Fruit fly (Drosophila melanogaster): ENCODE measurements around the gene Gs2.

Gs2 gene

dm6 chrX:11422532-11422931 is at the start of gene Gs2:
Gs2 (plus strand) TSS chrX:11422832.
- TF ChIP-seq EcR (GFP tag; optimal IDR thresholded peaks at IDR 0.05) (no peak), usp (GFP tag; optimal IDR thresholded peaks at IDR 0.05) (no peak), pan (optimal IDR thresholded peaks at IDR 0.05) (no peak), psq (optimal IDR thresholded peaks at IDR 0.05) (no peak), CG8478 (optimal IDR thresholded peaks at IDR 0.05) (no peak), Dll (optimal IDR thresholded peaks at IDR 0.05) (no peak)

dm6 chrX:11374320-11374719 is 48.3 kb upstream of the Gs2 start:
- TF ChIP-seq Dll (optimal IDR thresholded peaks at IDR 0.05), result no peak
- no peak for TF ChIP-seq usp (GFP tag; optimal IDR thresholded peaks at IDR 0.05)
- TF ChIP-seq EcR (GFP tag; optimal IDR thresholded peaks at IDR 0.05), result no peak
- no peak for TF ChIP-seq psq (optimal IDR thresholded peaks at IDR 0.05)

dm6 chrX:11378388-11378787 is 44.2 kb upstream of the Gs2 start:
- no peak for TF ChIP-seq CG8478 (optimal IDR thresholded peaks at IDR 0.05)
- no peak for TF ChIP-seq Dll (optimal IDR thresholded peaks at IDR 0.05)
- no peak for TF ChIP-seq pan (optimal IDR thresholded peaks at IDR 0.05)
- TF ChIP-seq psq (optimal IDR thresholded peaks at IDR 0.05), result no peak
- TF ChIP-seq usp (GFP tag; optimal IDR thresholded peaks at IDR 0.05), result no peak
- TF ChIP-seq EcR (GFP tag; optimal IDR thresholded peaks at IDR 0.05), result no peak

dm6 chrX:11379139-11379538 is 43.5 kb upstream of the Gs2 start:
- TF ChIP-seq Dll (optimal IDR thresholded peaks at IDR 0.05), result no peak

dm6 chrX:11379747-11380146 is 42.9 kb upstream of the Gs2 start:
- TF ChIP-seq psq (optimal IDR thresholded peaks at IDR 0.05), result no peak
- TF ChIP-seq CG8478 (optimal IDR thresholded peaks at IDR 0.05), result no peak

dm6 chrX:11382588-11382987 is 40.0 kb upstream of the Gs2 start:
- TF ChIP-seq usp (GFP tag; optimal IDR thresholded peaks at IDR 0.05) (no peak), EcR (GFP tag; optimal IDR thresholded peaks at IDR 0.05) (no peak), Dll (optimal IDR thresholded peaks at IDR 0.05) (no peak), pan (optimal IDR thresholded peaks at IDR 0.05) (no peak), CG8478 (optimal IDR thresholded peaks at IDR 0.05) (no peak), psq (optimal IDR thresholded peaks at IDR 0.05) (no peak)

- TF ChIP-seq usp (GFP tag; optimal IDR thresholded peaks at IDR 0.05) (no peak), EcR (GFP tag; optimal IDR thresholded peaks at IDR 0.05) (no peak), Dll (optimal IDR thresholded peaks at IDR 0.05) (no peak), pan (optimal IDR thresholded peaks at IDR 0.05) (no peak), psq (optimal IDR thresholded peaks at IDR 0.05) (no peak), CG8478 (optimal IDR thresholded peaks at IDR 0.05) (no peak)
Measured at dm6 chrX:11383530-11383929, 39.1 kb upstream of the Gs2 start.

- TF ChIP-seq pan (optimal IDR thresholded peaks at IDR 0.05), result no peak
- no peak for TF ChIP-seq CG8478 (optimal IDR thresholded peaks at IDR 0.05)
- no peak for TF ChIP-seq psq (optimal IDR thresholded peaks at IDR 0.05)
- no peak for TF ChIP-seq Dll (optimal IDR thresholded peaks at IDR 0.05)
- no peak for TF ChIP-seq EcR (GFP tag; optimal IDR thresholded peaks at IDR 0.05)
- no peak for TF ChIP-seq usp (GFP tag; optimal IDR thresholded peaks at IDR 0.05)
Measured at dm6 chrX:11384023-11384444, 38.6 kb upstream of the Gs2 start.

- TF ChIP-seq EcR (GFP tag; optimal IDR thresholded peaks at IDR 0.05) (no peak), psq (optimal IDR thresholded peaks at IDR 0.05) (no peak), Dll (optimal IDR thresholded peaks at IDR 0.05) (no peak), pan (optimal IDR thresholded peaks at IDR 0.05) (no peak)
Measured at dm6 chrX:11385498-11385897, 37.1 kb upstream of the Gs2 start.

dm6 chrX:11389494-11390447 is 32.9 kb upstream of the Gs2 start:
- TF ChIP-seq psq (optimal IDR thresholded peaks at IDR 0.05) (no peak), EcR (GFP tag; optimal IDR thresholded peaks at IDR 0.05) (no peak), Dll (optimal IDR thresholded peaks at IDR 0.05) (peak; percentile 81), usp (GFP tag; optimal IDR thresholded peaks at IDR 0.05) (no peak), CG8478 (optimal IDR thresholded peaks at IDR 0.05) (no peak), pan (optimal IDR thresholded peaks at IDR 0.05) (no peak)

dm6 chrX:11390625-11391363 is 31.8 kb upstream of the Gs2 start:
- TF ChIP-seq CG8478 (optimal IDR thresholded peaks at IDR 0.05) (no peak), psq (optimal IDR thresholded peaks at IDR 0.05) (no peak), Dll (optimal IDR thresholded peaks at IDR 0.05) (no peak), pan (optimal IDR thresholded peaks at IDR 0.05) (no peak), usp (GFP tag; optimal IDR thresholded peaks at IDR 0.05) (no peak), EcR (GFP tag; optimal IDR thresholded peaks at IDR 0.05) (no peak)

- TF ChIP-seq CG8478 (optimal IDR thresholded peaks at IDR 0.05), result no peak
- no peak for TF ChIP-seq Dll (optimal IDR thresholded peaks at IDR 0.05)
- no peak for TF ChIP-seq psq (optimal IDR thresholded peaks at IDR 0.05)
- no peak for TF ChIP-seq usp (GFP tag; optimal IDR thresholded peaks at IDR 0.05)
- TF ChIP-seq EcR (GFP tag; optimal IDR thresholded peaks at IDR 0.05), result no peak
- TF ChIP-seq pan (optimal IDR thresholded peaks at IDR 0.05), result no peak
Measured at dm6 chrX:11391364-11391915, 31.2 kb upstream of the Gs2 start.
